Fruit fly (Drosophila melanogaster): ENCODE results near the gene CG3982.

Gene CG3982

DNA sequence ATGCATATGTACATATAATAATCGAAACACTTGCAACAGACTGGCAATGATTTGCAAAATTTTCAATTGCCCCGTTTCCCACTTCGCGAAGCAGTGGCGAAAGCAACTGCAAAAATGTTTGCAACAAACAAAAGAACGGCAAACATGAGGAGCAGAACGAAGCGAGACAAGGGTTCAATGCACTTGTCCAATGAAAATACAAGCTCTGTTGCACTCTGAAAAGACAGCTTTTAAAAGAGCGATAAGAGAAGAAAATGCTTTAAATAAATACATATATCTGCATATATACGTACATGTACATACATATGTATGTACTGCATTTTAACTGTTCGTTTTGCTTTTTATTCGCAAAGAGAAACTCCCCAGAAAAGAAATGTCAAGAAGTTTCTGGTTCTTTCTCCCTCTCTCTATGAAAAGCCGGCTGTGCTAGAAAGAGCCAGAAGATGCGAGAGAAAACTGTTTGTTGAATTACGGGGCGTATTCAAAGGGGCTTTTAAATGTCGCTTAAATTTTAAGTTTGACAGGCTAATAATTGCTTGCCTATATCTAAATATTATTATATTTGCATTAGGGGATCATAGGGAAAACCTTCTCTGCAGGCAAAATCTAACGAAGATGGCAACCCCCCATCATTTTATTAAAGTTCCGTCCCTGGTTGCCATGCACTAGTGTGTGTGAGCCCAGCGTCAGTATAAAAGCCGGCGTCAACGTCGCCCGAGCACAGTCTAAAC, 33.7 kb downstream of the CG3982 start, which contains the start of gene Hsp27 (continued):
- TF ChIP-seq Dp (GFP tag; optimal IDR thresholded peaks at IDR 0.05): peak; percentile 32
- TF ChIP-seq CG13775 (GFP tag; optimal IDR thresholded peaks at IDR 0.05): peak; percentile 95
- TF ChIP-seq NFAT (GFP tag; IDR thresholded peaks at IDR 0.05): peak; percentile 97
- TF ChIP-seq dm (GFP tag; optimal IDR thresholded peaks at IDR 0.05): peak; percentile 62
- peak; percentile 99 for TF ChIP-seq CG5245 (GFP tag; optimal IDR thresholded peaks at IDR 0.05)
- peak; percentile 97 for TF ChIP-seq cato (GFP tag; optimal IDR thresholded peaks at IDR 0.05; ENCODE audit: borderline replicate concordance)
- peak; percentile 97 for TF ChIP-seq Fer1 (GFP tag; optimal IDR thresholded peaks at IDR 0.05)
- TF ChIP-seq Hr78 (GFP tag; optimal IDR thresholded peaks at IDR 0.05): peak in 1 of 2 experiments; percentile 92
- peak; percentile 84 for TF ChIP-seq CG4328 (GFP tag; optimal IDR thresholded peaks at IDR 0.05)
- TF ChIP-seq corto (GFP tag; optimal IDR thresholded peaks at IDR 0.05): peak; percentile 100
- TF ChIP-seq CG43689 (GFP tag; IDR thresholded peaks at IDR 0.05): peak; percentile 95
- TF ChIP-seq CG32772 (GFP tag; IDR thresholded peaks at IDR 0.05): peak; percentile 99
- peak; percentile 22 to 27 for TF ChIP-seq Trl (optimal IDR thresholded peaks at IDR 0.05)
- peak; percentile 95 for TF ChIP-seq Trl (GFP tag; optimal IDR thresholded peaks at IDR 0.05)
- TF ChIP-seq da (GFP tag; optimal IDR thresholded peaks at IDR 0.05): peak; percentile 49
- TF ChIP-seq p53 (GFP tag; optimal IDR thresholded peaks at IDR 0.05): peak; percentile 76
- TF ChIP-seq onecut (GFP tag; IDR thresholded peaks at IDR 0.05): peak; percentile 94
- TF ChIP-seq CG2712 (tag; optimal IDR thresholded peaks at IDR 0.05): peak; percentile 99
- TF ChIP-seq sr (GFP tag; IDR thresholded peaks at IDR 0.05): peak; percentile 97
- TF ChIP-seq CHES-1-like (GFP tag; optimal IDR thresholded peaks at IDR 0.05): peak; percentile 83
- TF ChIP-seq kah (GFP tag; optimal IDR thresholded peaks at IDR 0.05): peak; percentile 91
- peak; percentile 95 for TF ChIP-seq Side (GFP tag; optimal IDR thresholded peaks at IDR 0.05)
- TF ChIP-seq Nf-YC (tag; optimal IDR thresholded peaks at IDR 0.05): peak; percentile 82
- TF ChIP-seq CG10267 (tag; optimal IDR thresholded peaks at IDR 0.05): peak; percentile 94
- no peak for TF ChIP-seq zen2 (GFP tag; IDR thresholded peaks at IDR 0.05; ENCODE audit: partially characterized antibody)
- peak; percentile 97 for TF ChIP-seq CG2120 (GFP tag; optimal IDR thresholded peaks at IDR 0.05)
- peak; percentile 98 for TF ChIP-seq CG4820 (GFP tag; optimal IDR thresholded peaks at IDR 0.05)
- TF ChIP-seq CG9609 (GFP tag; optimal IDR thresholded peaks at IDR 0.05): peak; percentile 88
- peak; percentile 98 for TF ChIP-seq CG1602 (GFP tag; optimal IDR thresholded peaks at IDR 0.05)
- TF ChIP-seq ab (GFP tag; optimal IDR thresholded peaks at IDR 0.05): peak; percentile 75
- peak; percentile 99 for TF ChIP-seq Awh (GFP tag; IDR thresholded peaks at IDR 0.05)
- TF ChIP-seq Sox100B (GFP tag; optimal IDR thresholded peaks at IDR 0.05): peak; percentile 97
- peak; percentile 97 for TF ChIP-seq CG11504 (tag; optimal IDR thresholded peaks at IDR 0.05)
- peak; percentile 98 for TF ChIP-seq tin (GFP tag; optimal IDR thresholded peaks at IDR 0.05)
- TF ChIP-seq CG18599 (GFP tag; optimal IDR thresholded peaks at IDR 0.05): peak; percentile 98
- peak; percentile 97 for TF ChIP-seq danr (GFP tag; IDR thresholded peaks at IDR 0.05)
- TF ChIP-seq sug (tag; optimal IDR thresholded peaks at IDR 0.05): peak; percentile 87
- TF ChIP-seq pho (GFP tag; optimal IDR thresholded peaks at IDR 0.05): peak; percentile 84
- no peak for TF ChIP-seq h (optimal IDR thresholded peaks at IDR 0.05)
- TF ChIP-seq CG11560 (tag; IDR thresholded peaks at IDR 0.05): peak; percentile 88
- peak; percentile 99 for TF ChIP-seq nau (GFP tag; optimal IDR thresholded peaks at IDR 0.05)
- TF ChIP-seq CG16815 (GFP tag; optimal IDR thresholded peaks at IDR 0.05): peak; percentile 97
- TF ChIP-seq CG10565 (GFP tag; optimal IDR thresholded peaks at IDR 0.05): peak; percentile 92
- TF ChIP-seq seq (GFP tag; IDR thresholded peaks at IDR 0.05): peak; percentile 97
- peak; percentile 74 for TF ChIP-seq CG10543 (GFP tag; optimal IDR thresholded peaks at IDR 0.05)
- peak; percentile 92 for TF ChIP-seq GATAe (GFP tag; conservative IDR thresholded peaks at IDR 0.05)
- TF ChIP-seq jing (GFP tag; optimal IDR thresholded peaks at IDR 0.05): peak; percentile 96
- TF ChIP-seq Eip74EF (GFP tag; optimal IDR thresholded peaks at IDR 0.05): peak in 1 of 2 experiments; percentile 97
- peak; percentile 90 for TF ChIP-seq Ets97D (GFP tag; optimal IDR thresholded peaks at IDR 0.05)
- peak; percentile 96 for TF ChIP-seq CG9817 (tag; optimal IDR thresholded peaks at IDR 0.05)

Data from whole organism, embryonic.